Worm (Caenorhabditis elegans): ENCODE results near the gene mup-4.
"Not testable (repeated sequence)": the region's sequence is repeated elsewhere in the genome, so short reads cannot be mapped to it uniquely, and the experiment has no call there.

The mup-4 gene

ce11 chrIII:7484765-7485164 lies 4.1 kb downstream of the mup-4 start:
- TF ChIP-seq ceh-13 (GFP tag; optimal IDR thresholded peaks at IDR 0.05) (no peak), scrt-1 (GFP tag; IDR thresholded peaks at IDR 0.05) (no peak), tbx-11 (GFP tag; IDR thresholded peaks at IDR 0.05) (no peak), B0310.2 (tag; optimal IDR thresholded peaks at IDR 0.05) (no peak), flt-1 (GFP tag; IDR thresholded peaks at IDR 0.05) (no peak), hmbx-1 (tag; optimal IDR thresholded peaks at IDR 0.05) (no peak), ets-7 (tag; optimal IDR thresholded peaks at IDR 0.05) (no peak), aly-1 (tag; optimal IDR thresholded peaks at IDR 0.05) (no peak), ceh-36 (tag; optimal IDR thresholded peaks at IDR 0.05) (no peak), hmg-4 (GFP tag; optimal IDR thresholded peaks at IDR 0.05) (no peak)

ce11 chrIII:7478932-7479331 lies 10.0 kb downstream of the mup-4 start:
- no peak for TF ChIP-seq tbx-37 (GFP tag; conservative IDR thresholded peaks at IDR 0.05)
- TF ChIP-seq aly-1 (tag; optimal IDR thresholded peaks at IDR 0.05) = no peak
- TF ChIP-seq tbx-11 (GFP tag; IDR thresholded peaks at IDR 0.05) = no peak
- no peak for TF ChIP-seq hmg-4 (GFP tag; optimal IDR thresholded peaks at IDR 0.05)
- TF ChIP-seq tra-4 (tag; optimal IDR thresholded peaks at IDR 0.05) = no peak
- TF ChIP-seq B0310.2 (tag; optimal IDR thresholded peaks at IDR 0.05) = no peak
- no peak for TF ChIP-seq pes-1 (GFP tag; IDR thresholded peaks at IDR 0.05)
- no peak for TF ChIP-seq ceh-36 (tag; optimal IDR thresholded peaks at IDR 0.05)
- TF ChIP-seq ceh-13 (GFP tag; optimal IDR thresholded peaks at IDR 0.05) = no peak
- TF ChIP-seq sea-1 (GFP tag; conservative IDR thresholded peaks at IDR 0.05) = no peak
- no peak for TF ChIP-seq hnd-1 (tag; optimal IDR thresholded peaks at IDR 0.05)
- no peak for TF ChIP-seq hmbx-1 (tag; optimal IDR thresholded peaks at IDR 0.05)
- no peak for TF ChIP-seq ama-1 (optimal IDR thresholded peaks at IDR 0.05)
- no peak for TF ChIP-seq ets-7 (tag; optimal IDR thresholded peaks at IDR 0.05)

ce11 chrIII:7468980-7469379 lies 19.9 kb downstream of the mup-4 start, which contains the start of gene H14A12.5:
Gene H14A12.5, minus strand, starts transcription at chrIII:7469080.
- not testable (repeated sequence) for TF ChIP-seq tbx-11 (GFP tag; IDR thresholded peaks at IDR 0.05); tra-4 (tag; optimal IDR thresholded peaks at IDR 0.05); ets-7 (tag; optimal IDR thresholded peaks at IDR 0.05)

DNA sequence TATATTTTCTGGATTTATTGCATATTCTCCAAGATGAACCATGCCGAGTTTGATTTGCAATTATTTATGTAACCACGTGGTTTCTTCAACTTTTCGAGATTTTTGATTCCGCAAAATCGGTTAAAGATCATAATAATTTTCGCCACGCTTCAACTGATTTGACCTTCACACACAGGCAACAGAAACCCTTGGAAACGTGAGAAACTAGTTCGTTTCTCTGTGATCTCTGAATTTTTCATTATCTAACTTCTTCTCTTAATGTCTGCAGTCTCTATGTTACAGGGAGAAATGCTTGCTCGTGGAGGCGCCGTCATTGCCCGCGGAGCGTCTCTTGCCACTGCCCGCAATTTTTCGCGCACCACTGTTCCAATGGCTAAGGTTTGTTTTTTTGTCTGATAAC lies 23.6 kb downstream of the mup-4 start, which contains the start of gene fum-1:
Gene fum-1, plus strand, starts transcription at position 259 of the 400 bp plus-strand sequence.
- TF ChIP-seq sea-1 (GFP tag; conservative IDR thresholded peaks at IDR 0.05) (no peak), pes-1 (GFP tag; IDR thresholded peaks at IDR 0.05) (no peak), hnd-1 (tag; optimal IDR thresholded peaks at IDR 0.05) (no peak), ets-7 (tag; optimal IDR thresholded peaks at IDR 0.05) (no peak), tbx-37 (GFP tag; conservative IDR thresholded peaks at IDR 0.05) (no peak), B0310.2 (tag; optimal IDR thresholded peaks at IDR 0.05) (no peak), tra-4 (tag; optimal IDR thresholded peaks at IDR 0.05) (no peak), hmg-4 (GFP tag; optimal IDR thresholded peaks at IDR 0.05) (no peak), scrt-1 (GFP tag; IDR thresholded peaks at IDR 0.05) (no peak)

DNA sequence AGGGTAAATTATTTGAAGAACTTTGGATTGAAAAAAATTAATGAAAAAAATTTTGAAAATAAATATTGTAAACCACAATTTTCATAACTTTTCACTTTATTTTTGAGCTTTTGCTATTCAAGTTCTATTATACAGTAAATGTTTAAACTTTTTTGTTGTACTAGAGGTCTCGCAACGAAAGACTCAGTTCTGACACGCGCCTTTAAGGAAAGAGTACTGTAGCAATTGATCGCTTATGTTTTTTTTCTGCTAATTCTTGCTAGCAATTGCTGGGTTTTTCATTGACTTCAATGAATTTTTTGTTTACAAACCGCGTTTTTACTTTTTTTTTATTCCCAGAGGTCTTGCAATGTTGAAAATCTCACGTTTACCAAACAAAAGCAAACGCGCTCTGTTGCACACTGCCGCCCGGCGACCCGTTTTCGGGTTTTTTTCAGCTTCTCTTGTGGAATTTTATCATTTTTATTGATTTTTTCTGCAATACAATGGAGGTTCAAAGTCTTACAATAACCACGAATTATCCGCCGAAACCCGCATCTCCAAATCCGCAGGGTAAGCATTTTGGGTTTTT lies 25.4 kb downstream of the mup-4 start, which contains the start of gene H14A12.3:
Gene H14A12.3, plus strand, starts transcription at position 360 of the 571 bp plus-strand sequence.
- no peak for TF ChIP-seq B0310.2 (tag; optimal IDR thresholded peaks at IDR 0.05)
- TF ChIP-seq tra-4 (tag; optimal IDR thresholded peaks at IDR 0.05) = no peak
- no peak for TF ChIP-seq hmg-4 (GFP tag; optimal IDR thresholded peaks at IDR 0.05)
- TF ChIP-seq sea-1 (GFP tag; conservative IDR thresholded peaks at IDR 0.05) = no peak
- TF ChIP-seq hnd-1 (tag; optimal IDR thresholded peaks at IDR 0.05) = no peak
- TF ChIP-seq ceh-36 (tag; optimal IDR thresholded peaks at IDR 0.05) = no peak
- no peak for TF ChIP-seq tbx-37 (GFP tag; conservative IDR thresholded peaks at IDR 0.05)
- no peak for TF ChIP-seq pes-1 (GFP tag; IDR thresholded peaks at IDR 0.05)
- no peak for TF ChIP-seq ets-7 (tag; optimal IDR thresholded peaks at IDR 0.05)
- no peak for TF ChIP-seq aly-1 (tag; optimal IDR thresholded peaks at IDR 0.05)
- TF ChIP-seq hmbx-1 (tag; optimal IDR thresholded peaks at IDR 0.05) = no peak
- no peak for TF ChIP-seq F13C5.2 (tag; optimal IDR thresholded peaks at IDR 0.05)
- no peak for TF ChIP-seq tbx-11 (GFP tag; IDR thresholded peaks at IDR 0.05)
- TF ChIP-seq ceh-13 (GFP tag; optimal IDR thresholded peaks at IDR 0.05) = no peak
- no peak for TF ChIP-seq ama-1 (optimal IDR thresholded peaks at IDR 0.05)
- TF ChIP-seq scrt-1 (GFP tag; IDR thresholded peaks at IDR 0.05) = no peak
- TF ChIP-seq flt-1 (GFP tag; IDR thresholded peaks at IDR 0.05) = no peak

DNA sequence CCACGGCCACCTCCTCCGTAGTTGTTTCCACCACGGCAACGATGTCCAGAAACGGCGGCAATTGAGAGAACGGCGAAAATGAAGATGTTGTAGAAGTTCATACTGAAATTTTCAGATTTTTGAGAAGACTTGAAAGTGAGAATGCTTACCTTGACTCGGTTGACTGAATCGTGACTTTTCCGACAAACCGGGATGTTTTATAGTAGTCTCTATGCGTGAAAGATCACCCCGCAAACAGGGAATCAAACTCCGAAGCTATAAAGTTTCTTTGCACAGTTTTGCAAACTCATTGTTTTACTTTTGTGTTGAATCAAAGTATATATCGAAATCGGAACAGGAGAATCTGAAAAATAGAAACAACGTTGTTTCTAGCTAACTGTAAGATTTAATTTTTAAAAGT lies 26.6 kb downstream of the mup-4 start, which contains the start of gene fipr-20:
Gene fipr-20, minus strand, starts transcription at position 101 of the 400 bp plus-strand sequence.
- TF ChIP-seq F13C5.2 (tag; optimal IDR thresholded peaks at IDR 0.05) (no peak), ceh-13 (GFP tag; optimal IDR thresholded peaks at IDR 0.05) (no peak), ets-7 (tag; optimal IDR thresholded peaks at IDR 0.05) (no peak), ceh-36 (tag; optimal IDR thresholded peaks at IDR 0.05) (no peak), hmbx-1 (tag; optimal IDR thresholded peaks at IDR 0.05) (no peak), sea-1 (GFP tag; conservative IDR thresholded peaks at IDR 0.05) (no peak), tbx-37 (GFP tag; conservative IDR thresholded peaks at IDR 0.05) (no peak), aly-1 (tag; optimal IDR thresholded peaks at IDR 0.05) (no peak), tra-4 (tag; optimal IDR thresholded peaks at IDR 0.05) (no peak), hnd-1 (tag; optimal IDR thresholded peaks at IDR 0.05) (no peak), pes-1 (GFP tag; IDR thresholded peaks at IDR 0.05) (no peak), tbx-11 (GFP tag; IDR thresholded peaks at IDR 0.05) (no peak), B0310.2 (tag; optimal IDR thresholded peaks at IDR 0.05) (no peak), hmg-4 (GFP tag; optimal IDR thresholded peaks at IDR 0.05) (no peak)

DNA sequence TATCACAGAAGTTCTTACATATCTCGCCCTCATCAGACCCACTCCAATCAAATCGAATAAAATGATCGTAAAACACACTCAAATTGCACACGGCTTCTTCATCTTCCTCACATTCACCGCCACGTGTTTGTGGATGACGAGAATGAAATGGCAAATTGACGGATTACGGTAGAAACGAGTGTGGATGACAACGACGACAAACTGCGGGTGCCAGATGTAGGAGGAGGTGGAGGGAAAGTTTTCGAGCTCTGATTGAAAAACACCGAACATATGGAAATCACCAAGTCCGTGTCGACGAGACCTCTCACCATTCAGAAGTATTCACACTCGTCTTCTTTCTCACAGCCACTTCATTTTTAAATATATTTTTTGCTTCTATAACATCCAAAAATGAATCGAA lies 28.9 kb downstream of the mup-4 start, which contains the start of gene mls-1:
Gene mls-1, plus strand, starts transcription at position 324 of the 400 bp plus-strand sequence.
- TF ChIP-seq aly-1 (tag; optimal IDR thresholded peaks at IDR 0.05) (no peak), B0310.2 (tag; optimal IDR thresholded peaks at IDR 0.05) (no peak), pes-1 (GFP tag; IDR thresholded peaks at IDR 0.05) (no peak), scrt-1 (GFP tag; IDR thresholded peaks at IDR 0.05) (no peak), F13C5.2 (tag; optimal IDR thresholded peaks at IDR 0.05) (no peak), hnd-1 (tag; optimal IDR thresholded peaks at IDR 0.05) (no peak), ceh-13 (GFP tag; optimal IDR thresholded peaks at IDR 0.05) (no peak), hmg-4 (GFP tag; optimal IDR thresholded peaks at IDR 0.05) (no peak), ets-7 (tag; optimal IDR thresholded peaks at IDR 0.05) (no peak), tbx-11 (GFP tag; IDR thresholded peaks at IDR 0.05) (no peak), hmbx-1 (tag; optimal IDR thresholded peaks at IDR 0.05) (no peak), flt-1 (GFP tag; IDR thresholded peaks at IDR 0.05) (no peak), tra-4 (tag; optimal IDR thresholded peaks at IDR 0.05) (no peak), ceh-36 (tag; optimal IDR thresholded peaks at IDR 0.05) (no peak), ama-1 (optimal IDR thresholded peaks at IDR 0.05) (no peak), tbx-37 (GFP tag; conservative IDR thresholded peaks at IDR 0.05) (no peak), sea-1 (GFP tag; conservative IDR thresholded peaks at IDR 0.05) (no peak)
